Fruit fly (Drosophila melanogaster) whole organism, embryonic: ENCODE measurements around the gene CG14803.

Experiments used
- Asciz ChIP-seq: fragments of 200-800 bp; sonication (Bioruptor generic); optimal IDR thresholded peaks from 2 replicates; lab custom pipeline; 2017; ENCODE audit warnings: missing biosample characterization, mild to moderate bottlenecking, missing genetic modification characterization, missing genetic modification reagents
- Atf3 ChIP-seq: fragments of 200-800 bp; sonication (Bioruptor generic); optimal IDR thresholded peaks from 3 replicates; lab custom pipeline; 2016; ENCODE audit warnings: missing biosample characterization, missing genetic modification characterization
- CG11695 ChIP-seq: fragments of 200-800 bp; sonication (Bioruptor generic); IDR thresholded peaks from 3 replicates; pipeline ENCODE4 v1.3.6; 2022; ENCODE audit warnings: missing biosample characterization, missing genetic modification characterization
- CG12071 ChIP-seq: fragments of 200-800 bp; sonication (Bioruptor generic); optimal IDR thresholded peaks from 3 replicates; lab custom pipeline; 2018; ENCODE audit warnings: missing biosample characterization, mild to moderate bottlenecking, missing genetic modification characterization
- CG12219 ChIP-seq: fragments of 200-800 bp; sonication (Bioruptor generic); optimal IDR thresholded peaks from 3 replicates; lab custom pipeline; 2018; ENCODE audit warnings: missing biosample characterization, mild to moderate bottlenecking, missing genetic modification characterization
- CG14710 ChIP-seq: fragments of 200-800 bp; sonication (Bioruptor generic); optimal IDR thresholded peaks from 3 replicates; lab custom pipeline; 2019; ENCODE audit warnings: missing biosample characterization, mild to moderate bottlenecking, missing genetic modification characterization, moderate library complexity
- CG15601 ChIP-seq: fragments of 200-800 bp; sonication (Bioruptor generic); optimal IDR thresholded peaks from 3 replicates; lab custom pipeline; 2019; ENCODE audit warnings: missing biosample characterization, mild to moderate bottlenecking, missing genetic modification characterization, moderate library complexity
- CG16779 ChIP-seq: fragments of 200-800 bp; sonication (Bioruptor generic); IDR thresholded peaks from 2 replicates; pipeline ENCODE4 v1.3.6; 2022; ENCODE audit warnings: missing biosample characterization, missing genetic modification characterization
- CG17912 ChIP-seq: fragments of 200-800 bp; sonication (Bioruptor generic); optimal IDR thresholded peaks from 2 replicates; lab custom pipeline; 2018; ENCODE audit warnings: missing biosample characterization, mild to moderate bottlenecking, missing genetic modification characterization
- CG2199 ChIP-seq: fragments of 200-800 bp; sonication (Bioruptor generic); IDR thresholded peaks from 3 replicates; pipeline ENCODE4 v1.3.6; 2022; ENCODE audit warnings: missing biosample characterization, missing genetic modification characterization
- CG2678 ChIP-seq: fragments of 200-800 bp; sonication (Bioruptor generic); optimal IDR thresholded peaks from 3 replicates; lab custom pipeline; 2019; ENCODE audit warnings: missing biosample characterization, mild to moderate bottlenecking, missing genetic modification characterization, moderate library complexity
- CG6689 ChIP-seq: fragments of 200-800 bp; sonication (Bioruptor generic); IDR thresholded peaks from 2 replicates; pipeline ENCODE4 v1.3.6; 2022; ENCODE audit warnings: missing biosample characterization, missing genetic modification characterization
- CG6854 ChIP-seq: fragments of 200-800 bp; sonication (Bioruptor generic); optimal IDR thresholded peaks from 3 replicates; lab custom pipeline; 2017; ENCODE audit warnings: missing biosample characterization, mild to moderate bottlenecking, missing genetic modification characterization
- CG8924 ChIP-seq: fragments of 200-800 bp; optimal IDR thresholded peaks from 3 replicates; lab custom pipeline; 2019; ENCODE audit warnings: missing biosample characterization, mild to moderate bottlenecking, missing genetic modification characterization, moderate library complexity
- Dbx ChIP-seq: fragments of 200-800 bp; sonication (Bioruptor generic); IDR thresholded peaks from 3 replicates; pipeline ENCODE4 v1.3.6; 2022; ENCODE audit warnings: missing biosample characterization, missing genetic modification characterization
- Dip2 ChIP-seq: fragments of 200-800 bp; sonication (Bioruptor generic); IDR thresholded peaks from 2 replicates; pipeline ENCODE4 v1.3.6; 2022; ENCODE audit warnings: missing biosample characterization, missing genetic modification characterization
- ERR ChIP-seq: fragments of 200-800 bp; sonication (Bioruptor generic); optimal IDR thresholded peaks from 2 replicates; lab custom pipeline; 2016; ENCODE audit warnings: missing biosample characterization, missing genetic modification characterization
- Fer1 ChIP-seq: fragments of 200-800 bp; sonication (Bioruptor generic); optimal IDR thresholded peaks from 2 replicates; lab custom pipeline; 2017; ENCODE audit warnings: missing biosample characterization, mild to moderate bottlenecking, missing genetic modification characterization
- HHEX ChIP-seq: fragments of 200-800 bp; sonication (Bioruptor generic); optimal IDR thresholded peaks from 3 replicates; lab custom pipeline; 2017; ENCODE audit warnings: missing biosample characterization, mild to moderate bottlenecking, missing genetic modification characterization, missing genetic modification reagents
- Hr51 ChIP-seq, 2 experiments: fragments of 200-800 bp; sonication (Bioruptor generic); optimal IDR thresholded peaks; 2 replicates in 1 of 2; 3 replicates in 1 of 2; lab custom pipeline; 2016 to 2018; ENCODE audit warnings: missing biosample characterization in 2 of 2, missing genetic modification characterization in 2 of 2, mild to moderate bottlenecking in 1 of 2, moderate library complexity in 1 of 2
- Hr78 ChIP-seq, 2 experiments: fragments of 200-800 bp in 1 of 2; fragments of >200 bp in 1 of 2; sonication (Bioruptor generic) in 1 of 2; optimal IDR thresholded peaks; 2 replicates each; lab custom pipeline; 2017 to 2019; ENCODE audit warnings: missing biosample characterization in 2 of 2, missing genetic modification characterization in 2 of 2, mild to moderate bottlenecking in 1 of 2, moderate library complexity in 1 of 2
- Hsf ChIP-seq: fragments of 200-800 bp; sonication (Bioruptor generic); optimal IDR thresholded peaks from 3 replicates; lab custom pipeline; 2016; ENCODE audit warnings: missing biosample characterization, missing genetic modification characterization
- MESR4 ChIP-seq: fragments of 200-800 bp; sonication (Bioruptor generic); optimal IDR thresholded peaks from 2 replicates; lab custom pipeline; 2018; ENCODE audit warnings: missing biosample characterization, mild to moderate bottlenecking, missing genetic modification characterization, moderate library complexity
- NfI ChIP-seq: fragments of 200-800 bp; sonication (Bioruptor generic); optimal IDR thresholded peaks from 3 replicates; lab custom pipeline; 2018; ENCODE audit warnings: missing biosample characterization, mild to moderate bottlenecking, missing genetic modification characterization, moderate library complexity
- Optix ChIP-seq: fragments of 200-800 bp; sonication (Bioruptor generic); IDR thresholded peaks from 3 replicates; pipeline ENCODE4 v1.3.6; 2022; ENCODE audit warnings: missing biosample characterization, missing genetic modification characterization
- Rfx ChIP-seq: fragments of 200-800 bp; sonication (Bioruptor generic); IDR thresholded peaks from 2 replicates; pipeline ENCODE4 v1.3.6; 2022; ENCODE audit warnings: missing biosample characterization, missing genetic modification characterization
- Trl ChIP-seq, 3 experiments: fragments of >200 bp in 2 of 3; fragments of 200-800 bp in 1 of 3; sonication (Bioruptor generic) in 1 of 3; optimal IDR thresholded peaks; 2 replicates in 1 of 3; 3 replicates in 2 of 3; lab custom pipeline; 2016 to 2017; ENCODE audit warnings: missing biosample characterization in 1 of 3, missing genetic modification characterization in 1 of 3
- al ChIP-seq: fragments of 200-800 bp; sonication (Bioruptor generic); IDR thresholded peaks from 2 replicates; pipeline ENCODE4 v1.3.6; 2022; ENCODE audit warnings: missing biosample characterization, missing genetic modification characterization
- ap ChIP-seq: fragments of 200-800 bp; sonication (Bioruptor generic); IDR thresholded peaks from 2 replicates; pipeline ENCODE4 v1.3.6; 2022; ENCODE audit warnings: missing biosample characterization, missing genetic modification characterization
- chm ChIP-seq: fragments of 200-800 bp; sonication (Bioruptor generic); IDR thresholded peaks from 2 replicates; pipeline ENCODE4 v1.3.6; 2022; ENCODE audit warnings: missing biosample characterization, missing genetic modification characterization
- ci ChIP-seq: fragments of 200-800 bp; sonication (Bioruptor generic); IDR thresholded peaks from 3 replicates; pipeline ENCODE4 v1.3.6; 2022; ENCODE audit warnings: missing biosample characterization, missing genetic modification characterization
- dmrt99B ChIP-seq: fragments of 200-800 bp; sonication (Bioruptor generic); optimal IDR thresholded peaks from 2 replicates; lab custom pipeline; 2018; ENCODE audit warnings: missing biosample characterization, mild to moderate bottlenecking, missing genetic modification characterization, moderate library complexity
- dysf ChIP-seq: fragments of 200-800 bp; sonication (Bioruptor generic); IDR thresholded peaks from 3 replicates; pipeline ENCODE4 v1.3.6; 2022; ENCODE audit warnings: missing biosample characterization, missing genetic modification characterization
- en ChIP-seq: fragments of 200-800 bp; sonication (Bioruptor generic); optimal IDR thresholded peaks from 2 replicates; lab custom pipeline; 2016; ENCODE audit warnings: missing biosample characterization, missing genetic modification characterization
- gcm ChIP-seq: fragments of 200-800 bp; sonication (Bioruptor generic); optimal IDR thresholded peaks from 2 replicates; lab custom pipeline; 2019; ENCODE audit warnings: missing biosample characterization, mild to moderate bottlenecking, missing genetic modification characterization, moderate library complexity
- h ChIP-seq: fragments of >200 bp; optimal IDR thresholded peaks from 2 replicates; lab custom pipeline; 2017
- hkb ChIP-seq, 2 experiments: fragments of 200-800 bp in 1 of 2; fragments of >200 bp in 1 of 2; sonication (Bioruptor generic) in 1 of 2; IDR thresholded peaks in 1 of 2; optimal IDR thresholded peaks in 1 of 2; 2 replicates each; pipeline versions ENCODE4 v1.3.6 to Lab custom; 2017 to 2022; ENCODE audit warnings: missing biosample characterization in 1 of 2, missing genetic modification characterization in 1 of 2
- knrl ChIP-seq: fragments of 200-800 bp; sonication (Bioruptor generic); IDR thresholded peaks from 3 replicates; pipeline ENCODE4 v1.3.6; 2022; ENCODE audit warnings: missing biosample characterization, missing genetic modification characterization; ENCODE audit not compliant: partially characterized antibody
- lmd ChIP-seq: fragments of 200-800 bp; sonication (Bioruptor generic); IDR thresholded peaks from 2 replicates; pipeline ENCODE4 v1.3.6; 2022; ENCODE audit warnings: missing biosample characterization, missing genetic modification characterization
- mld ChIP-seq: fragments of 200-800 bp; sonication (Bioruptor generic); IDR thresholded peaks from 3 replicates; pipeline ENCODE4 v1.3.6; 2022; ENCODE audit warnings: missing biosample characterization, missing genetic modification characterization; ENCODE audit not compliant: partially characterized antibody
- nom ChIP-seq: fragments of 200-800 bp; sonication (Bioruptor generic); optimal IDR thresholded peaks from 2 replicates; lab custom pipeline; 2017; ENCODE audit warnings: missing biosample characterization, missing genetic modification characterization, mild to moderate bottlenecking, moderate library complexity, missing genetic modification reagents
- psq ChIP-seq: fragments of 200-800 bp; sonication (Bioruptor generic); optimal IDR thresholded peaks from 2 replicates; lab custom pipeline; 2017; ENCODE audit warnings: missing biosample characterization, missing genetic modification characterization
- shn ChIP-seq: fragments of 200-800 bp; sonication (Bioruptor generic); optimal IDR thresholded peaks from 3 replicates; lab custom pipeline; 2016; ENCODE audit warnings: missing biosample characterization, missing genetic modification characterization
- sisA ChIP-seq: fragments of 200-800 bp; sonication (Bioruptor generic); IDR thresholded peaks from 2 replicates; pipeline ENCODE4 v1.3.6; 2022; ENCODE audit warnings: missing biosample characterization, missing genetic modification characterization
- sug ChIP-seq: fragments of 200-800 bp; optimal IDR thresholded peaks from 2 replicates; lab custom pipeline; 2019; ENCODE audit warnings: missing biosample characterization, mild to moderate bottlenecking, missing genetic modification characterization, moderate library complexity
- tin ChIP-seq: fragments of 200-800 bp; sonication (Bioruptor generic); optimal IDR thresholded peaks from 3 replicates; lab custom pipeline; 2016; ENCODE audit warnings: missing biosample characterization, missing genetic modification characterization
- toy ChIP-seq: fragments of 200-800 bp; sonication (Bioruptor generic); IDR thresholded peaks from 2 replicates; pipeline ENCODE4 v1.3.6; 2022; ENCODE audit warnings: missing biosample characterization, missing genetic modification characterization
- zfh1 ChIP-seq: fragments of 200-800 bp; sonication (Bioruptor generic); IDR thresholded peaks from 3 replicates; pipeline ENCODE4 v1.3.6; 2022; ENCODE audit warnings: missing biosample characterization, missing genetic modification characterization

CG14803 gene

dm6 chrX:1830396-1831218 lies 38.1 kb upstream of the CG14803 start (continued):
- TF ChIP-seq MESR4 (GFP tag; lab: Kevin White, UChicago), result peak; percentile 58
- peak; percentile 97 for TF ChIP-seq CG2678
- peak; percentile 93 for TF ChIP-seq sisA (GFP tag; lab: Robert Waterston, UW)
- TF ChIP-seq NfI (GFP tag; lab: Kevin White, UChicago), result peak; percentile 95
- TF ChIP-seq nom (GFP tag; lab: Kevin White, UChicago), result peak; percentile 93
- peak; percentile 95 for TF ChIP-seq Fer1 (GFP tag; lab: Kevin White, UChicago)
- peak; percentile 98 for TF ChIP-seq zfh1 (GFP tag; lab: Robert Waterston, UW)
- TF ChIP-seq Dbx, result peak; percentile 96
- peak; percentile 91 for TF ChIP-seq CG15601 (tag; lab: Kevin White, UChicago)
- TF ChIP-seq CG6689, result peak; percentile 96
- peak; percentile 90 for TF ChIP-seq Asciz (GFP tag; lab: Kevin White, UChicago)
- TF ChIP-seq gcm, result peak; percentile 94
- TF ChIP-seq CG17912, result peak; percentile 61
- peak; percentile 96 for TF ChIP-seq CG12219 (GFP tag; lab: Kevin White, UChicago)
- TF ChIP-seq dmrt99B (tag; lab: Kevin White, UChicago), result peak; percentile 96
- TF ChIP-seq knrl (GFP tag; lab: Robert Waterston, UW), result peak; percentile 49; the same call in 2 of the 3 replicates
- TF ChIP-seq psq (GFP tag; lab: Kevin White, UChicago), result peak; percentile 79
- peak; percentile 97 for TF ChIP-seq chm (GFP tag; lab: Robert Waterston, UW)
- TF ChIP-seq ci (GFP tag; lab: Robert Waterston, UW), result peak; percentile 99
- TF ChIP-seq toy, result peak; percentile 90
- TF ChIP-seq Hr78 (GFP tag; optimal IDR thresholded peaks at IDR 0.05; lab: Kevin White, UChicago), result peak in 1 of 2 experiments; percentile 83
- peak; percentile 90 for TF ChIP-seq en (GFP tag; lab: Kevin White, UChicago)
- peak; percentile 95 for TF ChIP-seq al (GFP tag; lab: Robert Waterston, UW)
- TF ChIP-seq tin (GFP tag; lab: Kevin White, UChicago), result peak; percentile 94
- TF ChIP-seq Hsf, result peak; percentile 94
- peak; percentile 97 for TF ChIP-seq CG16779 (GFP tag; lab: Robert Waterston, UW)
- peak; percentile 99 for TF ChIP-seq CG2199 (GFP tag; lab: Robert Waterston, UW)
- TF ChIP-seq CG8924 (tag; lab: Kevin White, UChicago), result peak; percentile 97
- peak; percentile 97 for TF ChIP-seq CG12071
- peak; percentile 95 for TF ChIP-seq CG11695
- TF ChIP-seq sug, result peak; percentile 94
- peak; percentile 97 for TF ChIP-seq lmd (GFP tag; lab: Robert Waterston, UW)
- TF ChIP-seq ap (GFP tag; lab: Robert Waterston, UW), result peak; percentile 96
- TF ChIP-seq dysf (GFP tag; lab: Robert Waterston, UW), result peak; percentile 97
- peak; percentile 90 for TF ChIP-seq CG14710
- TF ChIP-seq mld (GFP tag; lab: Robert Waterston, UW), result no peak
- peak; percentile 93 for TF ChIP-seq Optix (GFP tag; lab: Robert Waterston, UW)
- TF ChIP-seq CG6854, result peak; percentile 92
- no peak for TF ChIP-seq h (lab: Kevin White, UChicago)
- peak; percentile 94 for TF ChIP-seq HHEX (GFP tag; lab: Kevin White, UChicago)
- TF ChIP-seq Trl (optimal IDR thresholded peaks at IDR 0.05; lab: Kevin White, UChicago), result peak; percentile 68 to 84
- peak; percentile 95 for TF ChIP-seq Trl (GFP tag; optimal IDR thresholded peaks at IDR 0.05; lab: Kevin White, UChicago)
- peak; percentile 88 for TF ChIP-seq ERR (GFP tag; lab: Kevin White, UChicago)
- TF ChIP-seq Dip2 (GFP tag; lab: Robert Waterston, UW), result peak; percentile 59; the same call in 1 of the 2 replicates
- TF ChIP-seq hkb (optimal IDR thresholded peaks at IDR 0.05; lab: Kevin White, UChicago), result no peak
- TF ChIP-seq hkb (GFP tag; IDR thresholded peaks at IDR 0.05; lab: Robert Waterston, UW), result peak; percentile 98
- TF ChIP-seq Atf3, result peak; percentile 94
- TF ChIP-seq shn (GFP tag; lab: Kevin White, UChicago), result peak; percentile 92
- TF ChIP-seq Hr51 (GFP tag; optimal IDR thresholded peaks at IDR 0.05; lab: Kevin White, UChicago), result peak; percentile 92 to 97
- peak; percentile 99 for TF ChIP-seq Rfx (GFP tag; lab: Robert Waterston, UW)
